Worm (Caenorhabditis elegans) whole organism, young adult: ENCODE measurements around the gene mel-11.

Source experiments
- B0261.1 ChIP-seq: sonication (generic microtip); optimal IDR thresholded peaks from 2 replicates; lab custom pipeline; 2016; ENCODE audit warnings: mild to moderate bottlenecking, missing genetic modification characterization, moderate library complexity, missing compliant biosample characterization
- C06A6.2 ChIP-seq: fragments of 200-800 bp; sonication (Bioruptor generic); conservative IDR thresholded peaks from 2 replicates; pipeline ENCODE4 v1.3.6; 2022; ENCODE audit warnings: missing genetic modification characterization, missing compliant biosample characterization
- F10E7.11 ChIP-seq: sonication (generic microtip); optimal IDR thresholded peaks from 2 replicates; lab custom pipeline; 2017; ENCODE audit warnings: mild to moderate bottlenecking, missing genetic modification characterization, moderate library complexity, missing compliant biosample characterization
- F55B11.4 ChIP-seq: sonication (generic microtip); optimal IDR thresholded peaks from 2 replicates; lab custom pipeline; 2016; ENCODE audit warnings: missing compliant biosample characterization, missing genetic modification characterization, borderline replicate concordance; ENCODE audit not compliant: insufficient read depth
- K11D2.4 ChIP-seq: fragments of 200-800 bp; sonication (Bioruptor generic); IDR thresholded peaks from 2 replicates; pipeline ENCODE4 v1.3.6; 2022; ENCODE audit warnings: missing genetic modification reagents, missing genetic modification characterization, missing compliant biosample characterization
- akir-1 ChIP-seq: fragments of 200-800 bp; sonication (Bioruptor generic); optimal IDR thresholded peaks from 2 replicates; lab custom pipeline; 2018; ENCODE audit warnings: mild to moderate bottlenecking, missing genetic modification characterization, moderate library complexity, missing compliant biosample characterization
- aptf-3 ChIP-seq: fragments of 200-800 bp; sonication (Bioruptor generic); IDR thresholded peaks from 2 replicates; pipeline ENCODE4 v1.3.6; 2022; ENCODE audit warnings: missing genetic modification characterization, missing compliant biosample characterization
- attf-5 ChIP-seq: fragments of 200-800 bp; sonication (Bioruptor generic); optimal IDR thresholded peaks from 2 replicates; lab custom pipeline; 2018; ENCODE audit warnings: mild to moderate bottlenecking, missing genetic modification characterization, missing compliant biosample characterization
- bed-1 ChIP-seq: fragments of 200-800 bp; sonication (Bioruptor generic); IDR thresholded peaks from 2 replicates; pipeline ENCODE4 v1.3.6; 2022; ENCODE audit warnings: missing genetic modification reagents, missing genetic modification characterization, missing compliant biosample characterization
- cebp-1 ChIP-seq, 2 experiments: fragments of 200-800 bp in 1 of 2; sonication (Bioruptor generic) in 1 of 2; sonication (generic microtip) in 1 of 2; IDR thresholded peaks in 1 of 2; optimal IDR thresholded peaks in 1 of 2; 2 replicates each; pipeline versions ENCODE4 v1.3.6 to Lab custom; 2017 to 2022; ENCODE audit warnings: missing compliant biosample characterization in 2 of 2, missing genetic modification characterization in 2 of 2, mild to moderate bottlenecking in 1 of 2, missing genetic modification reagents in 1 of 2, moderate library complexity in 1 of 2
- cebp-2 ChIP-seq: fragments of 200-800 bp; sonication (Bioruptor generic); IDR thresholded peaks from 2 replicates; pipeline ENCODE4 v1.3.6; 2022; ENCODE audit warnings: missing genetic modification characterization, missing compliant biosample characterization
- ceh-27 ChIP-seq: fragments of 200-800 bp; sonication (Bioruptor generic); optimal IDR thresholded peaks from 2 replicates; lab custom pipeline; 2018; ENCODE audit warnings: mild to moderate bottlenecking, missing genetic modification characterization, moderate library complexity, missing compliant biosample characterization
- ceh-40 ChIP-seq: fragments of 200-800 bp; sonication (Bioruptor generic); IDR thresholded peaks from 2 replicates; pipeline ENCODE4 v1.3.6; 2022; ENCODE audit warnings: missing genetic modification characterization, missing compliant biosample characterization
- ceh-58 ChIP-seq: fragments of 200-800 bp; sonication (Bioruptor generic); IDR thresholded peaks from 2 replicates; pipeline ENCODE4 v1.3.6; 2022; ENCODE audit warnings: missing genetic modification characterization, missing compliant biosample characterization
- die-1 ChIP-seq: sonication (generic microtip); optimal IDR thresholded peaks from 2 replicates; lab custom pipeline; 2016; ENCODE audit warnings: missing genotype, mild to moderate bottlenecking, missing genetic modification characterization, missing compliant biosample characterization
- ekl-4 ChIP-seq: fragments of 200-800 bp; sonication (Bioruptor generic); IDR thresholded peaks from 2 replicates; pipeline ENCODE4 v1.3.6; 2022; ENCODE audit warnings: missing genetic modification reagents, missing genetic modification characterization, missing compliant biosample characterization
- hlh-12 ChIP-seq: sonication (generic microtip); optimal IDR thresholded peaks from 2 replicates; lab custom pipeline; 2016; ENCODE audit warnings: missing genetic modification characterization, missing compliant biosample characterization
- hrde-1 ChIP-seq: sonication (generic microtip); optimal IDR thresholded peaks from 2 replicates; lab custom pipeline; 2016; ENCODE audit warnings: missing genetic modification characterization, mild to moderate bottlenecking, missing compliant biosample characterization, moderate library complexity, missing genotype, missing genetic modification reagents, borderline replicate concordance
- lag-1 ChIP-seq: fragments of 200-800 bp; sonication (Bioruptor generic); IDR thresholded peaks from 2 replicates; pipeline ENCODE4 v1.3.6; 2022; ENCODE audit warnings: missing genetic modification reagents, missing genetic modification characterization, missing compliant biosample characterization
- let-607 ChIP-seq, 2 experiments: fragments of 200-800 bp in 1 of 2; sonication (Bioruptor generic) in 1 of 2; sonication (generic microtip) in 1 of 2; optimal IDR thresholded peaks; 2 replicates each; lab custom pipeline; 2016 to 2018; ENCODE audit warnings: mild to moderate bottlenecking in 2 of 2, missing compliant biosample characterization in 2 of 2, missing genetic modification characterization in 2 of 2, moderate library complexity in 2 of 2, missing genotype in 1 of 2
- lin-35 ChIP-seq, 3 experiments: fragments of 150-350 bp in 2 of 3; sonication (generic microtip) in 1 of 3; optimal IDR thresholded peaks; 2 replicates each; lab custom pipeline; 2014 to 2018; ENCODE audit warnings: missing biosample characterization in 3 of 3, missing genetic modification characterization in 3 of 3, missing genetic modification reagents in 3 of 3
- lin-40 ChIP-seq: sonication (generic microtip); optimal IDR thresholded peaks from 2 replicates; lab custom pipeline; 2016; ENCODE audit warnings: missing genetic modification characterization, mild to moderate bottlenecking, missing compliant biosample characterization, missing genotype, missing genetic modification reagents
- lin-54 ChIP-seq: fragments of 200-800 bp; sonication (Bioruptor generic); optimal IDR thresholded peaks from 2 replicates; lab custom pipeline; 2018; ENCODE audit warnings: mild to moderate bottlenecking, missing genetic modification characterization, missing compliant biosample characterization
- lsy-27 ChIP-seq: sonication (generic microtip); optimal IDR thresholded peaks from 2 replicates; lab custom pipeline; 2017; ENCODE audit warnings: missing genetic modification characterization, mild to moderate bottlenecking, missing compliant biosample characterization, antibody characterized with exemption, missing genotype, borderline replicate concordance; ENCODE audit not compliant: insufficient read depth
- mel-28 ChIP-seq: sonication (generic microtip); optimal IDR thresholded peaks from 2 replicates; lab custom pipeline; 2016; ENCODE audit warnings: borderline replicate concordance, mild to moderate bottlenecking, missing genetic modification characterization, missing compliant biosample characterization
- nhr-120 ChIP-seq: fragments of 200-800 bp; sonication (Bioruptor generic); IDR thresholded peaks from 2 replicates; pipeline ENCODE4 v1.3.6; 2022; ENCODE audit warnings: missing genetic modification characterization, missing compliant biosample characterization
- nhr-179 ChIP-seq: sonication (generic microtip); optimal IDR thresholded peaks from 2 replicates; lab custom pipeline; 2016; ENCODE audit warnings: mild to moderate bottlenecking, missing genetic modification characterization, missing compliant biosample characterization
- nhr-80 ChIP-seq: sonication (generic microtip); optimal IDR thresholded peaks from 2 replicates; lab custom pipeline; 2016; ENCODE audit warnings: missing genetic modification characterization, missing compliant biosample characterization
- rec-8 ChIP-seq, 2 experiments: sonication (generic microtip); optimal IDR thresholded peaks; 2 replicates each; lab custom pipeline; 2016; ENCODE audit warnings: mild to moderate bottlenecking in 2 of 2, missing genetic modification characterization in 2 of 2, missing genetic modification reagents in 2 of 2, missing genotype in 2 of 2, missing biosample characterization in 1 of 2, missing compliant biosample characterization in 1 of 2, moderate library complexity in 1 of 2
- rpc-1 ChIP-seq, 2 experiments: fragments of 150-350 bp in 1 of 2; sonication (generic microtip) in 1 of 2; optimal IDR thresholded peaks; 2 replicates each; lab custom pipeline; 2014 to 2018; ENCODE audit warnings: missing biosample characterization in 1 of 2, missing genetic modification characterization in 1 of 2, missing genetic modification reagents in 1 of 2, missing genotype in 1 of 2
- snpc-1.1 ChIP-seq: sonication (generic microtip); optimal IDR thresholded peaks from 2 replicates; lab custom pipeline; 2017; ENCODE audit warnings: missing genetic modification characterization, mild to moderate bottlenecking, missing compliant biosample characterization, antibody characterized with exemption, moderate library complexity, missing genotype, missing genetic modification reagents; ENCODE audit not compliant: insufficient read depth
- snpc-3.4 ChIP-seq: sonication (generic microtip); optimal IDR thresholded peaks from 2 replicates; lab custom pipeline; 2017; ENCODE audit warnings: missing genetic modification characterization, mild to moderate bottlenecking, missing compliant biosample characterization, antibody characterized with exemption, moderate library complexity, missing genotype, missing genetic modification reagents
- tbp1 ChIP-seq: fragments of 200-800 bp; sonication (Bioruptor generic); optimal IDR thresholded peaks from 2 replicates; lab custom pipeline; 2018; ENCODE audit warnings: mild to moderate bottlenecking, missing genetic modification characterization, missing compliant biosample characterization
- tbx-9 ChIP-seq: sonication (generic microtip); optimal IDR thresholded peaks from 2 replicates; lab custom pipeline; 2016; ENCODE audit warnings: borderline replicate concordance, missing genetic modification characterization, inconsistent platforms, missing compliant biosample characterization
- ztf-22 ChIP-seq: fragments of 200-800 bp; sonication (Bioruptor generic); optimal IDR thresholded peaks from 2 replicates; lab custom pipeline; 2018; ENCODE audit warnings: mild to moderate bottlenecking, missing genetic modification characterization, moderate library complexity, missing compliant biosample characterization
- ztf-28 ChIP-seq: fragments of 200-800 bp; sonication (Bioruptor generic); IDR thresholded peaks from 2 replicates; pipeline ENCODE4 v1.3.6; 2022; ENCODE audit warnings: missing genetic modification reagents, missing genetic modification characterization, missing compliant biosample characterization
- ztf-3 ChIP-seq: fragments of 200-800 bp; sonication (Bioruptor generic); optimal IDR thresholded peaks from 2 replicates; lab custom pipeline; 2018; ENCODE audit warnings: mild to moderate bottlenecking, missing genetic modification characterization, missing compliant biosample characterization

The mel-11 gene

ce11 chrII:9385241-9385640 lies 26.9 kb downstream of the mel-11 start, which contains the start of gene C06C3.7 (continued):
- TF ChIP-seq die-1 (tag; lab: Kevin White, UChicago) (no peak), C06A6.2 (GFP tag; lab: Robert Waterston, UW) (no peak), nhr-179 (tag; lab: Kevin White, UChicago) (no peak), tbp1 (GFP tag; lab: Kevin White, UChicago) (no peak), hrde-1 (no peak), hlh-12 (tag; lab: Kevin White, UChicago) (no peak)

- TF ChIP-seq akir-1 (GFP tag; lab: Kevin White, UChicago) (no peak), ekl-4 (GFP tag; lab: Robert Waterston, UW) (no peak), F10E7.11 (tag; lab: Kevin White, UChicago) (no peak), rpc-1 (optimal IDR thresholded peaks at IDR 0.05; lab: Kevin White, UChicago) (no peak), rpc-1 (tag; optimal IDR thresholded peaks at IDR 0.05; lab: Kevin White, UChicago) (no peak), ceh-40 (GFP tag; lab: Robert Waterston, UW) (no peak), snpc-3.4 (tag; lab: Kevin White, UChicago) (no peak)
Observed at ce11 chrII:9392724-9393123, 34.4 kb downstream of the mel-11 start, which contains the start of gene lido-17. TSS of gene lido-17 (minus strand) at chrII:9392824.

ce11 chrII:9397496-9397895 lies 39.2 kb downstream of the mel-11 start, which contains the start of gene Y51B9A.9:
TSS of gene Y51B9A.9 (minus strand) at chrII:9397596.
- TF ChIP-seq F55B11.4 (no peak), B0261.1 (tag; lab: Kevin White, UChicago) (no peak), lag-1 (GFP tag; lab: Robert Waterston, UW) (no peak), F10E7.11 (tag; lab: Kevin White, UChicago) (no peak), nhr-80 (tag; lab: Kevin White, UChicago) (no peak), lin-40 (tag; lab: Kevin White, UChicago) (no peak), cebp-1 (GFP tag; IDR thresholded peaks at IDR 0.05; lab: Robert Waterston, UW) (no peak), cebp-1 (tag; optimal IDR thresholded peaks at IDR 0.05; lab: Kevin White, UChicago) (no peak)

- TF ChIP-seq bed-1 (GFP tag; lab: Robert Waterston, UW) (no peak), ceh-27 (GFP tag; lab: Kevin White, UChicago) (no peak), ztf-3 (GFP tag; lab: Kevin White, UChicago) (no peak), lin-35 (GFP tag; optimal IDR thresholded peaks at IDR 0.05; lab: Kevin White, UChicago) (no peak), snpc-1.1 (no peak), K11D2.4 (GFP tag; lab: Robert Waterston, UW) (no peak), aptf-3 (GFP tag; lab: Robert Waterston, UW) (no peak), hlh-12 (tag; lab: Kevin White, UChicago) (no peak), ztf-22 (GFP tag; lab: Kevin White, UChicago) (no peak), nhr-80 (tag; lab: Kevin White, UChicago) (no peak), mel-28 (tag; lab: Kevin White, UChicago) (no peak), lin-54 (GFP tag; lab: Kevin White, UChicago) (no peak)
Observed at ce11 chrII:9398370-9398901, 40.1 kb downstream of the mel-11 start, which contains the start of the genes Y51B9A.14 and Y51B9A.8. TSS of gene Y51B9A.14 (minus strand) at chrII:9398470. TSS of gene Y51B9A.8 (plus strand) at chrII:9398851.

- no peak for TF ChIP-seq rec-8 (tag; optimal IDR thresholded peaks at IDR 0.05; lab: Kevin White, UChicago)
- no peak for TF ChIP-seq hlh-12 (tag; lab: Kevin White, UChicago)
- no peak for TF ChIP-seq let-607 (tag; optimal IDR thresholded peaks at IDR 0.05; lab: Kevin White, UChicago)
- no peak for TF ChIP-seq tbx-9 (tag; lab: Kevin White, UChicago)
- no peak for TF ChIP-seq ztf-28 (GFP tag; lab: Robert Waterston, UW)
- no peak for TF ChIP-seq attf-5 (GFP tag; lab: Kevin White, UChicago)
- TF ChIP-seq cebp-2 (GFP tag; lab: Robert Waterston, UW): no peak
- no peak for TF ChIP-seq lsy-27 (tag; lab: Kevin White, UChicago)
- TF ChIP-seq ceh-58 (GFP tag; lab: Robert Waterston, UW): no peak
- TF ChIP-seq nhr-80 (tag; lab: Kevin White, UChicago): no peak
- TF ChIP-seq bed-1 (GFP tag; lab: Robert Waterston, UW): no peak
- no peak for TF ChIP-seq nhr-120 (GFP tag; lab: Robert Waterston, UW)
Observed at ce11 chrII:9399746-9400145, 41.4 kb downstream of the mel-11 start, which contains the start of gene Y51B9A.7. TSS of gene Y51B9A.7 (plus strand) at chrII:9400046.
